Fruit fly (Drosophila melanogaster) whole organism, embryonic: ENCODE measurements around the gene CG15528.

Experiments
- Ada2b ChIP-seq: fragments of 200-800 bp; sonication (Bioruptor generic); IDR thresholded peaks from 2 replicates; pipeline ENCODE4 v1.3.6; 2022; ENCODE audit warnings: missing biosample characterization, missing genetic modification characterization
- CG12659 ChIP-seq: fragments of 200-800 bp; sonication (Bioruptor generic); optimal IDR thresholded peaks from 3 replicates; lab custom pipeline; 2017; ENCODE audit warnings: mild to moderate bottlenecking, missing biosample characterization, missing genetic modification reagents, missing genetic modification characterization
- CG13287 ChIP-seq: fragments of 200-800 bp; sonication (Bioruptor generic); IDR thresholded peaks from 2 replicates; pipeline ENCODE4 v1.3.6; 2022; ENCODE audit warnings: missing biosample characterization, missing genetic modification characterization; ENCODE audit not compliant: partially characterized antibody
- CG13296 ChIP-seq: fragments of 200-800 bp; sonication (Bioruptor generic); optimal IDR thresholded peaks from 3 replicates; lab custom pipeline; 2018; ENCODE audit warnings: missing biosample characterization, mild to moderate bottlenecking, missing genetic modification characterization
- CG1603 ChIP-seq: fragments of 200-800 bp; sonication (Bioruptor generic); optimal IDR thresholded peaks from 2 replicates; lab custom pipeline; 2019; ENCODE audit warnings: missing biosample characterization, mild to moderate bottlenecking, missing genetic modification characterization, moderate library complexity
- CG17361 ChIP-seq: fragments of 200-800 bp; sonication (Bioruptor generic); IDR thresholded peaks from 3 replicates; pipeline ENCODE4 v1.3.6; 2022; ENCODE audit warnings: missing biosample characterization, missing genetic modification characterization
- CG17802 ChIP-seq: fragments of 200-800 bp; sonication (Bioruptor generic); optimal IDR thresholded peaks from 2 replicates; lab custom pipeline; 2018; ENCODE audit warnings: missing biosample characterization, mild to moderate bottlenecking, missing genetic modification characterization, moderate library complexity
- CG17829 ChIP-seq: fragments of 200-800 bp; optimal IDR thresholded peaks from 2 replicates; lab custom pipeline; 2019; ENCODE audit warnings: missing biosample characterization, mild to moderate bottlenecking, missing genetic modification characterization, moderate library complexity
- CG17912 ChIP-seq: fragments of 200-800 bp; sonication (Bioruptor generic); optimal IDR thresholded peaks from 2 replicates; lab custom pipeline; 2018; ENCODE audit warnings: missing biosample characterization, mild to moderate bottlenecking, missing genetic modification characterization
- CG2116 ChIP-seq: fragments of 200-800 bp; sonication (Bioruptor generic); optimal IDR thresholded peaks from 3 replicates; lab custom pipeline; 2018; ENCODE audit warnings: missing biosample characterization, mild to moderate bottlenecking, missing genetic modification characterization
- CG2712 ChIP-seq: fragments of 200-800 bp; optimal IDR thresholded peaks from 3 replicates; lab custom pipeline; 2019; ENCODE audit warnings: missing biosample characterization, mild to moderate bottlenecking, missing genetic modification characterization, moderate library complexity
- CG3065 ChIP-seq: fragments of 200-800 bp; sonication (Bioruptor generic); optimal IDR thresholded peaks from 2 replicates; lab custom pipeline; 2016; ENCODE audit warnings: missing biosample characterization, missing genetic modification characterization
- CG32532 ChIP-seq: fragments of 200-800 bp; sonication (Bioruptor generic); IDR thresholded peaks from 2 replicates; pipeline ENCODE4 v1.3.6; 2022; ENCODE audit warnings: missing biosample characterization, missing genetic modification characterization
- CG34376 ChIP-seq: fragments of 200-800 bp; sonication (Bioruptor generic); optimal IDR thresholded peaks from 2 replicates; lab custom pipeline; 2018; ENCODE audit warnings: missing biosample characterization, mild to moderate bottlenecking, missing genetic modification characterization
- CG4730 ChIP-seq: fragments of 200-800 bp; sonication (Bioruptor generic); IDR thresholded peaks from 2 replicates; pipeline ENCODE4 v1.3.6; 2022; ENCODE audit warnings: missing biosample characterization, missing genetic modification characterization
- CG6254 ChIP-seq: fragments of 200-800 bp; sonication (Bioruptor generic); optimal IDR thresholded peaks from 3 replicates; lab custom pipeline; 2017; ENCODE audit warnings: mild to moderate bottlenecking, missing biosample characterization, missing genetic modification reagents, missing genetic modification characterization
- CG6683 ChIP-seq: fragments of 200-800 bp; sonication (Bioruptor generic); optimal IDR thresholded peaks from 2 replicates; lab custom pipeline; 2017; ENCODE audit warnings: missing biosample characterization, mild to moderate bottlenecking, missing genetic modification characterization, missing genetic modification reagents
- CG6791 ChIP-seq: fragments of 200-800 bp; sonication (Bioruptor generic); IDR thresholded peaks from 3 replicates; pipeline ENCODE4 v1.3.6; 2022; ENCODE audit warnings: missing biosample characterization, missing genetic modification characterization; ENCODE audit not compliant: partially characterized antibody
- CG8281 ChIP-seq: fragments of 200-800 bp; sonication (Bioruptor generic); optimal IDR thresholded peaks from 2 replicates; lab custom pipeline; 2018; ENCODE audit warnings: missing biosample characterization, mild to moderate bottlenecking, missing genetic modification characterization, moderate library complexity
- CG9727 ChIP-seq: fragments of 200-800 bp; sonication (Bioruptor generic); optimal IDR thresholded peaks from 3 replicates; lab custom pipeline; 2017; ENCODE audit warnings: missing biosample characterization, mild to moderate bottlenecking, missing genetic modification characterization
- CG9932 ChIP-seq: fragments of 200-800 bp; sonication (Bioruptor generic); IDR thresholded peaks from 2 replicates; pipeline ENCODE4 v1.3.6; 2022; ENCODE audit warnings: missing biosample characterization, missing genetic modification characterization
- D19B ChIP-seq: fragments of 200-800 bp; sonication (Bioruptor generic); optimal IDR thresholded peaks from 2 replicates; lab custom pipeline; 2017; ENCODE audit warnings: missing biosample characterization, mild to moderate bottlenecking, missing genetic modification characterization
- Eip74EF ChIP-seq, 2 experiments: fragments of 200-800 bp in 1 of 2; fragments of >200 bp in 1 of 2; sonication (Bioruptor generic) in 1 of 2; optimal IDR thresholded peaks; 2 replicates each; lab custom pipeline; 2017 to 2019; ENCODE audit warnings: missing biosample characterization in 2 of 2, missing genetic modification characterization in 2 of 2, mild to moderate bottlenecking in 1 of 2, moderate library complexity in 1 of 2
- Ets65A ChIP-seq: fragments of 200-800 bp; sonication (Bioruptor generic); peaks from one replicate; lab custom pipeline; 2016; ENCODE audit warnings: missing biosample characterization, missing genetic modification characterization
- Gug ChIP-seq: fragments of 200-800 bp; sonication (Bioruptor generic); IDR thresholded peaks from 4 replicates; pipeline ENCODE4 v1.3.6; 2022; ENCODE audit warnings: missing biosample characterization, missing genetic modification characterization
- HLH3B ChIP-seq: fragments of 200-800 bp; sonication (Bioruptor generic); IDR thresholded peaks from 2 replicates; pipeline ENCODE4 v1.3.6; 2022; ENCODE audit warnings: missing biosample characterization, missing genetic modification characterization
- Mes4 ChIP-seq: fragments of 200-800 bp; sonication (Bioruptor generic); optimal IDR thresholded peaks from 2 replicates; lab custom pipeline; 2016; ENCODE audit warnings: missing biosample characterization, missing genetic modification characterization
- Scr ChIP-seq: fragments of 200-800 bp; sonication (Bioruptor generic); IDR thresholded peaks from 2 replicates; pipeline ENCODE4 v1.3.6; 2022; ENCODE audit warnings: missing biosample characterization, missing genetic modification characterization; ENCODE audit not compliant: partially characterized antibody
- Spps ChIP-seq: fragments of 200-800 bp; sonication (Bioruptor generic); optimal IDR thresholded peaks from 2 replicates; lab custom pipeline; 2018; ENCODE audit warnings: missing biosample characterization, mild to moderate bottlenecking, missing genetic modification characterization
- abd-A ChIP-seq: fragments of 200-800 bp; sonication (Bioruptor generic); optimal IDR thresholded peaks from 3 replicates; lab custom pipeline; 2019; ENCODE audit warnings: missing biosample characterization, mild to moderate bottlenecking, missing genetic modification characterization, moderate library complexity
- bab2 ChIP-seq: fragments of 200-800 bp; sonication (Bioruptor generic); optimal IDR thresholded peaks from 2 replicates; lab custom pipeline; 2016; ENCODE audit warnings: missing biosample characterization, missing genetic modification characterization
- bcd ChIP-seq: fragments of 200-800 bp; sonication (Bioruptor generic); optimal IDR thresholded peaks from 2 replicates; lab custom pipeline; 2017; ENCODE audit warnings: missing biosample characterization, mild to moderate bottlenecking, missing genetic modification characterization
- chinmo ChIP-seq: fragments of 200-800 bp; sonication (Bioruptor generic); IDR thresholded peaks from 4 replicates; pipeline ENCODE4 v1.3.6; 2022; ENCODE audit warnings: missing biosample characterization, missing genetic modification characterization; ENCODE audit not compliant: partially characterized antibody
- ci ChIP-seq: fragments of 200-800 bp; sonication (Bioruptor generic); IDR thresholded peaks from 3 replicates; pipeline ENCODE4 v1.3.6; 2022; ENCODE audit warnings: missing biosample characterization, missing genetic modification characterization
- emc ChIP-seq: fragments of 200-800 bp; sonication (Bioruptor generic); optimal IDR thresholded peaks from 2 replicates; lab custom pipeline; 2016; ENCODE audit warnings: missing biosample characterization, missing genetic modification characterization
- esg ChIP-seq: fragments of 200-800 bp; sonication (Bioruptor generic); conservative IDR thresholded peaks from 2 replicates; pipeline ENCODE4 v1.3.6; 2022; ENCODE audit warnings: missing biosample characterization, missing genetic modification characterization
- ftz-f1 ChIP-seq: fragments of 200-800 bp; sonication (Bioruptor generic); optimal IDR thresholded peaks from 2 replicates; lab custom pipeline; 2016; ENCODE audit warnings: missing biosample characterization, missing genetic modification characterization
- grau ChIP-seq: fragments of 200-800 bp; optimal IDR thresholded peaks from 3 replicates; lab custom pipeline; 2019; ENCODE audit warnings: missing biosample characterization, mild to moderate bottlenecking, missing genetic modification characterization, moderate library complexity
- hbn ChIP-seq: fragments of 200-800 bp; sonication (Bioruptor generic); IDR thresholded peaks from 2 replicates; pipeline ENCODE4 v1.3.6; 2022; ENCODE audit warnings: missing biosample characterization, missing genetic modification characterization; ENCODE audit not compliant: partially characterized antibody
- knrl ChIP-seq: fragments of 200-800 bp; sonication (Bioruptor generic); IDR thresholded peaks from 3 replicates; pipeline ENCODE4 v1.3.6; 2022; ENCODE audit warnings: missing biosample characterization, missing genetic modification characterization; ENCODE audit not compliant: partially characterized antibody
- mirr ChIP-seq: fragments of 200-800 bp; sonication (Bioruptor generic); optimal IDR thresholded peaks from 3 replicates; lab custom pipeline; 2018; ENCODE audit warnings: missing biosample characterization, mild to moderate bottlenecking, missing genetic modification characterization
- nerfin-2 ChIP-seq: fragments of 200-800 bp; sonication (Bioruptor generic); IDR thresholded peaks from 2 replicates; pipeline ENCODE4 v1.3.6; 2022; ENCODE audit warnings: missing biosample characterization, missing genetic modification characterization; ENCODE audit not compliant: partially characterized antibody
- oc ChIP-seq: fragments of 200-800 bp; sonication (Bioruptor generic); optimal IDR thresholded peaks from 2 replicates; lab custom pipeline; 2018; ENCODE audit warnings: missing biosample characterization, mild to moderate bottlenecking, missing genetic modification characterization, moderate library complexity
- otp ChIP-seq: fragments of 200-800 bp; sonication (Bioruptor generic); IDR thresholded peaks from 3 replicates; pipeline ENCODE4, ENCODE4 v1.3.6; 2022; ENCODE audit warnings: missing biosample characterization, missing genetic modification characterization
- sd ChIP-seq: fragments of 200-800 bp; sonication (Bioruptor generic); optimal IDR thresholded peaks from 3 replicates; lab custom pipeline; 2018; ENCODE audit warnings: missing biosample characterization, mild to moderate bottlenecking, missing genetic modification characterization, moderate library complexity
- sens ChIP-seq: fragments of 200-800 bp; sonication (Bioruptor generic); peaks from one replicate; lab custom pipeline; 2016; ENCODE audit warnings: missing biosample characterization, missing genetic modification characterization
- sisA ChIP-seq: fragments of 200-800 bp; sonication (Bioruptor generic); IDR thresholded peaks from 2 replicates; pipeline ENCODE4 v1.3.6; 2022; ENCODE audit warnings: missing biosample characterization, missing genetic modification characterization
- stc ChIP-seq: fragments of 200-800 bp; sonication (Bioruptor generic); IDR thresholded peaks from 2 replicates; pipeline ENCODE4 v1.3.6; 2022; ENCODE audit warnings: missing biosample characterization, missing genetic modification characterization
- tap ChIP-seq: fragments of 200-800 bp; optimal IDR thresholded peaks from 3 replicates; lab custom pipeline; 2019; ENCODE audit warnings: missing biosample characterization, mild to moderate bottlenecking, missing genetic modification characterization, moderate library complexity

Gene CG15528

dm6 chr3R:30060451-30061153 lies 8.7 kb upstream of the CG15528 start (continued):
- TF ChIP-seq Scr (GFP tag; lab: Robert Waterston, UW) (0 out of 2 replicates have a peak, but pooled peaks have one; percentile 30), CG17802 (tag; lab: Kevin White, UChicago) (no peak), emc (GFP tag; lab: Kevin White, UChicago) (no peak), CG9727 (GFP tag; lab: Kevin White, UChicago) (no peak), CG9932 (no peak), nerfin-2 (GFP tag; lab: Robert Waterston, UW) (peak; percentile 47; the same call in 1 of the 2 replicates), ftz-f1 (GFP tag; lab: Kevin White, UChicago) (peak; percentile 52), CG6683 (GFP tag; lab: Kevin White, UChicago) (no peak), esg (no peak), D19B (no peak), CG17361 (GFP tag; lab: Robert Waterston, UW) (no peak), abd-A (peak; percentile 90), hbn (no peak), bcd (no peak), CG13296 (GFP tag; lab: Kevin White, UChicago) (no peak), mirr (GFP tag; lab: Kevin White, UChicago) (no peak), oc (tag; lab: Kevin White, UChicago) (no peak), ci (GFP tag; lab: Robert Waterston, UW) (peak; percentile 19; the same call in 1 of the 3 replicates), stc (GFP tag; lab: Robert Waterston, UW) (no peak), CG6791 (GFP tag; lab: Robert Waterston, UW) (peak; percentile 64; the same call in 1 of the 3 replicates), CG8281 (tag; lab: Kevin White, UChicago) (no peak), CG3065 (GFP tag; lab: Kevin White, UChicago) (no peak), knrl (no peak), bab2 (GFP tag; lab: Kevin White, UChicago) (no peak), CG2116 (GFP tag; lab: Kevin White, UChicago) (peak; percentile 19), Eip74EF (GFP tag; optimal IDR thresholded peaks at IDR 0.05; lab: Kevin White, UChicago) (no peak), tap (tag; lab: Kevin White, UChicago) (no peak), chinmo (GFP tag; lab: Robert Waterston, UW) (peak; percentile 96), CG4730 (GFP tag; lab: Robert Waterston, UW) (no peak), CG6254 (GFP tag; lab: Kevin White, UChicago) (no peak), CG32532 (GFP tag; lab: Robert Waterston, UW) (no peak), CG34376 (GFP tag; lab: Kevin White, UChicago) (peak; percentile 56), sens (GFP tag; lab: Kevin White, UChicago) (peak; percentile 18), Gug (GFP tag; lab: Robert Waterston, UW) (no peak), CG1603 (peak; percentile 4), Mes4 (GFP tag; lab: Kevin White, UChicago) (no peak), CG17912 (GFP tag; lab: Kevin White, UChicago) (no peak), CG12659 (GFP tag; lab: Kevin White, UChicago) (no peak), Spps (tag; lab: Kevin White, UChicago) (no peak), HLH3B (GFP tag; lab: Robert Waterston, UW) (no peak; the same call in 1 of the 2 replicates), CG13287 (no peak; the same call in 1 of the 2 replicates), Ets65A (GFP tag; lab: Kevin White, UChicago) (peak; percentile 9), sisA (GFP tag; lab: Robert Waterston, UW) (no peak), CG17829 (no peak), grau (tag; lab: Kevin White, UChicago) (peak; percentile 81), otp (GFP tag; lab: Robert Waterston, UW) (0 out of 3 replicates have a peak, but pooled peaks have one; percentile 39), CG2712 (tag; lab: Kevin White, UChicago) (no peak), Ada2b (GFP tag; lab: Robert Waterston, UW) (no peak), sd (tag; lab: Kevin White, UChicago) (peak; percentile 83)
